Worm (Caenorhabditis elegans) whole organism, L2 larva: ENCODE results near the gene C53A3.1.
A peak's percentile ranks its signal among the peaks of the same experiment; 100 is the strongest.

Source experiments
- C34F6.9 ChIP-seq: fragments of 150-350 bp; optimal IDR thresholded peaks from 2 replicates; lab custom pipeline; 2014; ENCODE audit warnings: missing biosample characterization, missing genetic modification characterization
- F13H6.1 ChIP-seq: sonication (generic microtip); optimal IDR thresholded peaks from 2 replicates; lab custom pipeline; 2016; ENCODE audit warnings: missing genetic modification characterization, missing compliant biosample characterization
- R02D3.7 ChIP-seq: fragments of 150-350 bp; optimal IDR thresholded peaks from 2 replicates; lab custom pipeline; 2014; ENCODE audit warnings: missing biosample characterization, missing genetic modification characterization
- Y55F3AM.14 ChIP-seq: fragments of 200-800 bp; sonication (Bioruptor generic); optimal IDR thresholded peaks from 2 replicates; lab custom pipeline; 2018; ENCODE audit warnings: mild to moderate bottlenecking, missing genetic modification characterization, missing compliant biosample characterization
- ZK546.5 ChIP-seq: sonication (generic microtip); optimal IDR thresholded peaks from 2 replicates; lab custom pipeline; 2017; ENCODE audit warnings: missing biosample characterization, missing genetic modification characterization
- alr-1 ChIP-seq: fragments of 150-350 bp; optimal IDR thresholded peaks from 2 replicates; lab custom pipeline; 2014; ENCODE audit warnings: missing biosample characterization, missing genetic modification characterization
- aly-2 ChIP-seq: fragments of 150-350 bp; optimal IDR thresholded peaks from 2 replicates; lab custom pipeline; 2014; ENCODE audit warnings: missing biosample characterization, missing genetic modification characterization
- ama-1 ChIP-seq: fragments of 150-350 bp; optimal IDR thresholded peaks from 2 replicates; lab custom pipeline; 2018; ENCODE audit warnings: inconsistent platforms
- blmp-1 ChIP-seq: sonication (generic microtip); optimal IDR thresholded peaks from 2 replicates; lab custom pipeline; 2017; ENCODE audit warnings: missing genetic modification characterization, mild to moderate bottlenecking, missing compliant biosample characterization, antibody characterized with exemption, moderate library complexity; ENCODE audit not compliant: insufficient read depth
- ceh-16 ChIP-seq: fragments of 150-350 bp; optimal IDR thresholded peaks from 2 replicates; lab custom pipeline; 2014; ENCODE audit warnings: missing biosample characterization, missing genetic modification characterization
- ceh-82 ChIP-seq: fragments of 150-350 bp; optimal IDR thresholded peaks from 2 replicates; lab custom pipeline; 2014; ENCODE audit warnings: missing biosample characterization, missing genetic modification characterization
- crh-2 ChIP-seq: sonication (generic microtip); optimal IDR thresholded peaks from 2 replicates; lab custom pipeline; 2017; ENCODE audit warnings: missing biosample characterization, missing genetic modification characterization
- dmd-4 ChIP-seq: sonication (generic microtip); optimal IDR thresholded peaks from 2 replicates; lab custom pipeline; 2017; ENCODE audit warnings: missing biosample characterization, missing genetic modification characterization
- egl-27 ChIP-seq: sonication (generic microtip); optimal IDR thresholded peaks from 3 replicates; lab custom pipeline; 2017; ENCODE audit warnings: missing biosample characterization, missing genetic modification reagents, missing genetic modification characterization
- elt-1 ChIP-seq: fragments of 150-350 bp; optimal IDR thresholded peaks from 2 replicates; lab custom pipeline; 2014; ENCODE audit warnings: missing biosample characterization, missing genetic modification characterization
- elt-3 ChIP-seq: sonication (generic microtip); optimal IDR thresholded peaks from 2 replicates; lab custom pipeline; 2017; ENCODE audit warnings: missing biosample characterization, missing genetic modification characterization
- fos-1 ChIP-seq: fragments of 150-350 bp; optimal IDR thresholded peaks from 2 replicates; lab custom pipeline; 2014; ENCODE audit warnings: missing biosample characterization, missing genetic modification characterization
- gmeb-1 ChIP-seq: fragments of 150-350 bp; optimal IDR thresholded peaks from 2 replicates; lab custom pipeline; 2014; ENCODE audit warnings: missing biosample characterization, missing genetic modification characterization
- lin-11 ChIP-seq: fragments of 150-350 bp; sonication (generic microtip); optimal IDR thresholded peaks from 2 replicates; lab custom pipeline; 2014; ENCODE audit warnings: missing biosample characterization, missing genetic modification characterization, inconsistent platforms, mixed read lengths
- lin-13 ChIP-seq: fragments of 150-350 bp; optimal IDR thresholded peaks from 2 replicates; lab custom pipeline; 2014; ENCODE audit warnings: missing biosample characterization, missing genetic modification reagents, missing genetic modification characterization
- lin-39 ChIP-seq: fragments of 150-350 bp; optimal IDR thresholded peaks from 2 replicates; lab custom pipeline; 2014; ENCODE audit warnings: missing biosample characterization, missing genetic modification reagents, missing genetic modification characterization
- lsy-2 ChIP-seq, 2 experiments: fragments of 150-350 bp in 1 of 2; sonication (generic microtip) in 1 of 2; optimal IDR thresholded peaks; 2 replicates each; lab custom pipeline; 2014 to 2017; ENCODE audit warnings: missing biosample characterization in 2 of 2, missing genetic modification characterization in 2 of 2
- mab-5 ChIP-seq: fragments of 150-350 bp; optimal IDR thresholded peaks from 2 replicates; lab custom pipeline; 2014; ENCODE audit warnings: missing biosample characterization, missing genetic modification characterization
- mbf-1 ChIP-seq: sonication (generic microtip); optimal IDR thresholded peaks from 2 replicates; lab custom pipeline; 2017; ENCODE audit warnings: missing biosample characterization, missing genetic modification characterization
- mdl-1 ChIP-seq, 2 experiments: fragments of 150-350 bp in 1 of 2; sonication (generic microtip) in 1 of 2; optimal IDR thresholded peaks; 2 replicates each; lab custom pipeline; 2017; ENCODE audit warnings: missing biosample characterization in 2 of 2, missing genetic modification characterization in 2 of 2
- nhr-10 ChIP-seq: sonication (generic microtip); optimal IDR thresholded peaks from 2 replicates; lab custom pipeline; 2017; ENCODE audit warnings: missing biosample characterization, missing genetic modification characterization
- nhr-11 ChIP-seq: fragments of 150-350 bp; optimal IDR thresholded peaks from 2 replicates; lab custom pipeline; 2014; ENCODE audit warnings: missing biosample characterization, missing genetic modification characterization
- nhr-12 ChIP-seq: fragments of 150-350 bp; optimal IDR thresholded peaks from 2 replicates; lab custom pipeline; 2014; ENCODE audit warnings: missing biosample characterization, missing genetic modification characterization
- nhr-129 ChIP-seq: fragments of 150-350 bp; optimal IDR thresholded peaks from 2 replicates; lab custom pipeline; 2014; ENCODE audit warnings: missing biosample characterization, missing genetic modification characterization
- nhr-21 ChIP-seq: fragments of 150-350 bp; optimal IDR thresholded peaks from 2 replicates; lab custom pipeline; 2014; ENCODE audit warnings: missing biosample characterization, missing genetic modification characterization
- nhr-23 ChIP-seq: fragments of 150-350 bp; optimal IDR thresholded peaks from 2 replicates; lab custom pipeline; 2014; ENCODE audit warnings: missing biosample characterization, missing genetic modification reagents, missing genetic modification characterization
- nhr-237 ChIP-seq: fragments of 150-350 bp; optimal IDR thresholded peaks from 2 replicates; lab custom pipeline; 2014; ENCODE audit warnings: missing biosample characterization, missing genetic modification characterization
- nhr-25 ChIP-seq: fragments of 150-350 bp; sonication (generic microtip); optimal IDR thresholded peaks from 3 replicates; lab custom pipeline; 2014; ENCODE audit warnings: missing biosample characterization, missing genetic modification characterization
- nhr-6 ChIP-seq: fragments of 150-350 bp; optimal IDR thresholded peaks from 2 replicates; lab custom pipeline; 2014; ENCODE audit warnings: missing biosample characterization, missing genetic modification characterization
- nhr-77 ChIP-seq: fragments of 150-350 bp; optimal IDR thresholded peaks from 2 replicates; lab custom pipeline; 2014; ENCODE audit warnings: missing biosample characterization, missing genetic modification characterization
- peb-1 ChIP-seq: fragments of 150-350 bp; optimal IDR thresholded peaks from 2 replicates; lab custom pipeline; 2014; ENCODE audit warnings: missing biosample characterization, missing genetic modification characterization
- sem-4 ChIP-seq: fragments of 150-350 bp; optimal IDR thresholded peaks from 2 replicates; lab custom pipeline; 2014; ENCODE audit warnings: missing biosample characterization, missing genetic modification reagents, missing genetic modification characterization
- skn-1 ChIP-seq: sonication (generic microtip); optimal IDR thresholded peaks from 2 replicates; lab custom pipeline; 2017; ENCODE audit warnings: missing biosample characterization, missing genetic modification characterization
- sma-3 ChIP-seq: sonication (generic microtip); optimal IDR thresholded peaks from 2 replicates; lab custom pipeline; 2016; ENCODE audit warnings: missing genetic modification reagents, missing genetic modification characterization, missing compliant biosample characterization
- sma-9 ChIP-seq, 2 experiments: fragments of 150-350 bp in 1 of 2; sonication (generic microtip) in 1 of 2; optimal IDR thresholded peaks; 2 replicates each; lab custom pipeline; 2014 to 2016; ENCODE audit warnings: missing genetic modification characterization in 2 of 2, mild to moderate bottlenecking in 1 of 2, missing biosample characterization in 1 of 2, missing compliant biosample characterization in 1 of 2, missing genetic modification reagents in 1 of 2, moderate library complexity in 1 of 2
- snpc-4 ChIP-seq: fragments of 150-350 bp; optimal IDR thresholded peaks from 2 replicates; lab custom pipeline; 2014; ENCODE audit warnings: missing biosample characterization, missing genetic modification characterization
- unc-39 ChIP-seq: fragments of 150-350 bp; optimal IDR thresholded peaks from 2 replicates; lab custom pipeline; 2014; ENCODE audit warnings: missing biosample characterization, missing genetic modification characterization
- unc-55 ChIP-seq: fragments of 150-350 bp; sonication (generic microtip); optimal IDR thresholded peaks from 3 replicates; lab custom pipeline; 2014; ENCODE audit warnings: missing biosample characterization, missing genetic modification reagents, missing genetic modification characterization
- unc-62 ChIP-seq: fragments of 150-350 bp; optimal IDR thresholded peaks from 2 replicates; lab custom pipeline; 2014; ENCODE audit warnings: missing biosample characterization, missing genetic modification reagents, missing genetic modification characterization
- zag-1 ChIP-seq: fragments of 150-350 bp; optimal IDR thresholded peaks from 2 replicates; lab custom pipeline; 2014; ENCODE audit warnings: missing biosample characterization, missing genetic modification characterization
- ztf-1 ChIP-seq: fragments of 200-800 bp; sonication (Bioruptor generic); conservative IDR thresholded peaks from 2 replicates; pipeline ENCODE4 v1.3.6; 2022; ENCODE audit warnings: missing genetic modification characterization, missing compliant biosample characterization
- ztf-11 ChIP-seq: sonication (generic microtip); optimal IDR thresholded peaks from 2 replicates; lab custom pipeline; 2017; ENCODE audit warnings: missing biosample characterization, missing genetic modification characterization
- ztf-4 ChIP-seq: fragments of 150-350 bp; optimal IDR thresholded peaks from 2 replicates; lab custom pipeline; 2014; ENCODE audit warnings: missing biosample characterization, missing genetic modification characterization

C53A3.1 gene

DNA sequence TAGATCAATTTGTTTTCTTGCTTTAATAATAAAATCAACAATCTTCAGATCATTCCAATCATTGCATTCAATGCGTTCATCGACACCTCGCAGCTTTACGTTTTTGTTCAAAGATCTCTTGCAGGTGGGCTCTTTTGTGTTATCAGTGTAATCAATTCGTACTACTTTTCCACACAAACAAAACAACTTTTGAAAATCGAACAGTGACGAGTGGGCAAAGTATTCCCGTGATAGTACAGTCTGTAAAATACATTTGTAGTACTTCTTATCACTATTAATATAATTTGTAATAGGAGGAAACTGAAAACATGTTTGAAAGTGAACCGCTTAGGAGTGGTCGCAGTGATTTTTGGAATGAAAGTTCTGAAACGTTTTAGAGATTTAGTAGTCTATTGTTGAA, 5.0 kb upstream of the C53A3.1 start, which contains the start of gene pgph-2:
TSS of gene pgph-2 (plus strand) at position 47 of the 400 bp plus-strand sequence.
- TF ChIP-seq unc-39 (tag; lab: Kevin White, UChicago) = no peak
- TF ChIP-seq zag-1 (tag; lab: Kevin White, UChicago) = no peak
- TF ChIP-seq nhr-11 (tag; lab: Kevin White, UChicago) = no peak
- peak; percentile 25 for TF ChIP-seq sma-9 (GFP tag; optimal IDR thresholded peaks at IDR 0.05; lab: Kevin White, UChicago)
- no peak for TF ChIP-seq sma-9 (tag; optimal IDR thresholded peaks at IDR 0.05; lab: Kevin White, UChicago)
- no peak for TF ChIP-seq ceh-82 (tag; lab: Kevin White, UChicago)
- no peak for TF ChIP-seq dmd-4 (tag; lab: Kevin White, UChicago)
- TF ChIP-seq C34F6.9 (tag; lab: Kevin White, UChicago) = no peak
- peak; percentile 2 for TF ChIP-seq crh-2 (tag; lab: Kevin White, UChicago)
- no peak for TF ChIP-seq skn-1
- TF ChIP-seq nhr-77 (tag; lab: Kevin White, UChicago) = no peak
- TF ChIP-seq unc-55 (GFP tag; lab: Kevin White, UChicago) = no peak
- no peak for TF ChIP-seq nhr-10 (tag; lab: Kevin White, UChicago)
- no peak for TF ChIP-seq nhr-6 (tag; lab: Kevin White, UChicago)

DNA sequence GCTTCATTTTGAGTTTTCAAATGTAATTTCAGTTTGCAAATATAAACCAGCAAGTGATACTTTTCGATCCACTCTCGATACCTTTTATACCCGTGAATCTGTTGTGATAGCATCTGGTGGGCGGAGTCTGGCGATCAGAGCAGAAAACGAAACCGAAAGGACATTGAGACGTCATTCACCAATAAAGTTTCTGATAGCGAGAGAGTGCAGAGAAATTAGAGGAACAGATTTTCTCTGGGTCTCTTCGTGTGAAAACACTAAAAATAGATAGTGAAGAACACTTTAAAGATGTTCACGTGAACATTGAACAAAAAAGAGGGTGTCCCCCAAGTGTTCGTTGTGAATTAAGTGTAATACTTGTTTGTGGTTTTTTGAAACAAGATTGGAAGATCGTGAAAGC, 3.8 kb upstream of the C53A3.1 start, which contains the start of gene pgph-3:
TSS of gene pgph-3 (minus strand) at position 60 of the 400 bp plus-strand sequence.
- TF ChIP-seq nhr-6 (tag; lab: Kevin White, UChicago) (peak; percentile 28), blmp-1 (tag; lab: Kevin White, UChicago) (peak; percentile 85), unc-39 (tag; lab: Kevin White, UChicago) (no peak), C34F6.9 (tag; lab: Kevin White, UChicago) (peak; percentile 15), crh-2 (tag; lab: Kevin White, UChicago) (peak; percentile 85), ztf-1 (GFP tag; lab: Robert Waterston, UW) (no peak), nhr-23 (tag; lab: Kevin White, UChicago) (no peak), alr-1 (tag; lab: Kevin White, UChicago) (no peak), gmeb-1 (tag; lab: Kevin White, UChicago) (peak; percentile 45), mab-5 (tag; lab: Kevin White, UChicago) (no peak), unc-55 (GFP tag; lab: Kevin White, UChicago) (no peak), lsy-2 (tag; optimal IDR thresholded peaks at IDR 0.05; lab: Kevin White, UChicago) (no peak), mbf-1 (tag; lab: Kevin White, UChicago) (no peak), lin-13 (no peak), lin-11 (tag; lab: Kevin White, UChicago) (no peak), unc-62 (GFP tag; lab: Kevin White, UChicago) (no peak), sem-4 (tag; lab: Kevin White, UChicago) (peak; percentile 53), nhr-11 (tag; lab: Kevin White, UChicago) (no peak), elt-1 (tag; lab: Kevin White, UChicago) (no peak), egl-27 (tag; lab: Kevin White, UChicago) (peak; percentile 73), sma-9 (GFP tag; optimal IDR thresholded peaks at IDR 0.05; lab: Kevin White, UChicago) (peak; percentile 96), sma-9 (tag; optimal IDR thresholded peaks at IDR 0.05; lab: Kevin White, UChicago) (no peak), nhr-25 (tag; lab: Kevin White, UChicago) (peak; percentile 84), sma-3 (GFP tag; lab: Kevin White, UChicago) (peak; percentile 73), lin-39 (tag; lab: Kevin White, UChicago) (no peak), dmd-4 (tag; lab: Kevin White, UChicago) (no peak), ceh-82 (tag; lab: Kevin White, UChicago) (no peak), nhr-21 (peak; percentile 45), R02D3.7 (tag; lab: Kevin White, UChicago) (no peak), ZK546.5 (no peak), mdl-1 (tag; optimal IDR thresholded peaks at IDR 0.05; lab: Kevin White, UChicago) (peak; percentile 11 to 17), F13H6.1 (tag; lab: Kevin White, UChicago) (peak; percentile 74), ztf-4 (tag; lab: Kevin White, UChicago) (no peak), nhr-12 (tag; lab: Kevin White, UChicago) (no peak), snpc-4 (tag; lab: Kevin White, UChicago) (no peak), Y55F3AM.14 (GFP tag; lab: Kevin White, UChicago) (no peak), skn-1 (no peak), nhr-237 (tag; lab: Kevin White, UChicago) (no peak), ztf-11 (tag; lab: Kevin White, UChicago) (no peak), nhr-10 (tag; lab: Kevin White, UChicago) (no peak), ceh-16 (no peak), peb-1 (no peak), nhr-129 (tag; lab: Kevin White, UChicago) (no peak), nhr-77 (tag; lab: Kevin White, UChicago) (no peak), zag-1 (tag; lab: Kevin White, UChicago) (no peak), elt-3 (no peak), ama-1 (no peak), aly-2 (tag; lab: Kevin White, UChicago) (no peak), fos-1 (tag; lab: Kevin White, UChicago) (peak; percentile 75)
